Worm (Caenorhabditis elegans) whole organism, mixed stage, embryonic: ENCODE results near the gene egg-1.
A peak's percentile ranks its signal among the peaks of the same experiment; 100 is the strongest.

Source experiments
- bed-3 ChIP-seq: fragments of 200-800 bp; sonication (Bioruptor generic); optimal IDR thresholded peaks from 3 replicates; lab custom pipeline; 2018; ENCODE audit warnings: mild to moderate bottlenecking, missing genetic modification characterization, moderate library complexity, missing compliant biosample characterization
- ceh-39 ChIP-seq: fragments of 150-350 bp; optimal IDR thresholded peaks from 2 replicates; lab custom pipeline; 2014; ENCODE audit warnings: missing biosample characterization, missing genetic modification characterization
- ceh-43 ChIP-seq: fragments of 200-800 bp; sonication (Bioruptor generic); optimal IDR thresholded peaks from 2 replicates; lab custom pipeline; 2018; ENCODE audit warnings: mild to moderate bottlenecking, missing genetic modification characterization, moderate library complexity, missing compliant biosample characterization
- ceh-83 ChIP-seq: fragments of 200-800 bp; sonication (Bioruptor generic); optimal IDR thresholded peaks from 2 replicates; lab custom pipeline; 2018; ENCODE audit warnings: mild to moderate bottlenecking, missing genetic modification characterization, missing compliant biosample characterization
- ces-1 ChIP-seq: fragments of 150-350 bp; optimal IDR thresholded peaks from 2 replicates; lab custom pipeline; 2014; ENCODE audit warnings: missing biosample characterization, missing genetic modification reagents, missing genetic modification characterization
- cnd-1 ChIP-seq: fragments of 200-800 bp; sonication (Bioruptor generic); optimal IDR thresholded peaks from 2 replicates; lab custom pipeline; 2018; ENCODE audit warnings: mild to moderate bottlenecking, missing genetic modification characterization, missing compliant biosample characterization
- drap-1 ChIP-seq: fragments of 200-800 bp; sonication (Bioruptor generic); optimal IDR thresholded peaks from 3 replicates; lab custom pipeline; 2018; ENCODE audit warnings: mild to moderate bottlenecking, missing genetic modification characterization, missing compliant biosample characterization
- elt-1 ChIP-seq: sonication (generic microtip); optimal IDR thresholded peaks from 2 replicates; lab custom pipeline; 2017; ENCODE audit warnings: missing genetic modification characterization, mild to moderate bottlenecking, missing compliant biosample characterization, antibody characterized with exemption, moderate library complexity, borderline replicate concordance; ENCODE audit not compliant: insufficient read depth
- elt-3 ChIP-seq: fragments of 150-350 bp; optimal IDR thresholded peaks from 2 replicates; lab custom pipeline; 2014; ENCODE audit warnings: missing biosample characterization, missing genetic modification characterization
- flh-1 ChIP-seq: fragments of 200-800 bp; sonication (Bioruptor generic); optimal IDR thresholded peaks from 2 replicates; lab custom pipeline; 2018; ENCODE audit warnings: mild to moderate bottlenecking, missing genetic modification characterization, moderate library complexity, missing compliant biosample characterization
- ham-2 ChIP-seq: fragments of 200-800 bp; sonication (Bioruptor generic); optimal IDR thresholded peaks from 2 replicates; lab custom pipeline; 2018; ENCODE audit warnings: mild to moderate bottlenecking, missing genetic modification characterization, missing compliant biosample characterization
- hlh-1 ChIP-seq: fragments of 150-350 bp; optimal IDR thresholded peaks from 2 replicates; lab custom pipeline; 2014; ENCODE audit warnings: missing biosample characterization, missing genetic modification reagents, missing genetic modification characterization
- lin-13 ChIP-seq: fragments of 150-350 bp; optimal IDR thresholded peaks from 2 replicates; lab custom pipeline; 2014; ENCODE audit warnings: missing biosample characterization, missing genetic modification characterization
- lin-32 ChIP-seq: fragments of 200-800 bp; sonication (Bioruptor generic); optimal IDR thresholded peaks from 2 replicates; lab custom pipeline; 2018; ENCODE audit warnings: mild to moderate bottlenecking, missing genetic modification characterization, missing compliant biosample characterization
- lsy-2 ChIP-seq: fragments of 150-350 bp; optimal IDR thresholded peaks from 2 replicates; lab custom pipeline; 2014; ENCODE audit warnings: missing biosample characterization, missing genetic modification characterization
- mab-5 ChIP-seq: fragments of 150-350 bp; optimal IDR thresholded peaks from 2 replicates; lab custom pipeline; 2014; ENCODE audit warnings: missing biosample characterization, missing genetic modification characterization
- mep-1 ChIP-seq: fragments of 150-350 bp; optimal IDR thresholded peaks from 2 replicates; lab custom pipeline; 2017; ENCODE audit warnings: missing biosample characterization, missing genetic modification reagents, missing genetic modification characterization, inconsistent platforms
- nhr-2 ChIP-seq: fragments of 150-350 bp; optimal IDR thresholded peaks from 2 replicates; lab custom pipeline; 2014; ENCODE audit warnings: missing biosample characterization, missing genetic modification characterization
- nhr-28 ChIP-seq: fragments of 150-350 bp; optimal IDR thresholded peaks from 2 replicates; lab custom pipeline; 2014; ENCODE audit warnings: missing biosample characterization, missing genetic modification characterization
- nhr-76 ChIP-seq: sonication (generic microtip); optimal IDR thresholded peaks from 2 replicates; lab custom pipeline; 2017; ENCODE audit warnings: missing biosample characterization, missing genetic modification characterization
- pha-4 ChIP-seq: fragments of 150-350 bp; optimal IDR thresholded peaks from 2 replicates; lab custom pipeline; 2018; ENCODE audit warnings: missing biosample characterization, missing genetic modification reagents, missing genetic modification characterization
- sem-2 ChIP-seq: fragments of 200-800 bp; sonication (Bioruptor generic); optimal IDR thresholded peaks from 2 replicates; lab custom pipeline; 2018; ENCODE audit warnings: mild to moderate bottlenecking, missing genetic modification characterization, missing compliant biosample characterization
- snpc-4 ChIP-seq: fragments of 150-350 bp; optimal IDR thresholded peaks from 2 replicates; lab custom pipeline; 2014; ENCODE audit warnings: missing biosample characterization, missing genetic modification characterization
- sptf-1 ChIP-seq: sonication (generic microtip); optimal IDR thresholded peaks from 2 replicates; lab custom pipeline; 2017; ENCODE audit warnings: mild to moderate bottlenecking, missing genetic modification characterization, moderate library complexity, missing compliant biosample characterization
- tbx-8 ChIP-seq: fragments of 200-800 bp; sonication (Bioruptor generic); optimal IDR thresholded peaks from 2 replicates; lab custom pipeline; 2018; ENCODE audit warnings: mild to moderate bottlenecking, missing genetic modification characterization, moderate library complexity, missing compliant biosample characterization
- unc-120 ChIP-seq: sonication (generic microtip); optimal IDR thresholded peaks from 2 replicates; lab custom pipeline; 2017; ENCODE audit warnings: missing genetic modification characterization, missing compliant biosample characterization; ENCODE audit not compliant: poor library complexity, severe bottlenecking
- unc-39 ChIP-seq: fragments of 150-350 bp; optimal IDR thresholded peaks from 2 replicates; lab custom pipeline; 2014; ENCODE audit warnings: missing biosample characterization, missing genetic modification characterization
- unc-62 ChIP-seq: fragments of 150-350 bp; optimal IDR thresholded peaks from 2 replicates; lab custom pipeline; 2014; ENCODE audit warnings: missing biosample characterization, missing genetic modification reagents, missing genetic modification characterization
- zip-8 ChIP-seq: fragments of 150-350 bp; optimal IDR thresholded peaks from 2 replicates; lab custom pipeline; 2014; ENCODE audit warnings: missing biosample characterization, missing genetic modification characterization

Gene egg-1

DNA sequence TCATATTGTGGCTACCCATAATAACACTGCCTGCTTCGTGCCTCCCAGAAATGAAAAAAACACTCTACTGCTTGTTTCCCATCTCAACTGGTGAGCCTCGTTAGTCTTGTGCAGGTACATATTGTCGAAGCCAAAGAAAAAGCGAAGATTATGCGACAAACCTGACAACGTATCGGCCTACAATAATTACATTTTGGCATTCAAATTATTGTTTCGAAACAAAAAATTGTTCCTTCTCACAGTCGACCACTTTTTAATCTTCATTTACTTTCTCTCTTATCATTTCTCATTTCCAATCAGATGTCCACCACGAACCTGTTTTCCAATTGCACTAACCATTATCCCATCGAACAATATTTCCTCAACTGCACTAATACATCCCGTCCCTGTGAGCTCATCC, 15.1 kb downstream of the egg-1 start, which contains the start of gene B0244.15:
TSS of gene B0244.15 (plus strand) at position 301 of the 400 bp plus-strand sequence.
- TF ChIP-seq ceh-83 (no peak), mep-1 (no peak), lsy-2 (no peak), unc-120 (tag; lab: Kevin White, UChicago) (no peak), lin-32 (GFP tag; lab: Kevin White, UChicago) (no peak), unc-62 (GFP tag; lab: Kevin White, UChicago) (no peak), elt-3 (tag; lab: Kevin White, UChicago) (no peak), sem-2 (no peak), ceh-43 (GFP tag; lab: Kevin White, UChicago) (no peak), cnd-1 (tag; lab: Kevin White, UChicago) (no peak)

- TF ChIP-seq cnd-1 (tag; lab: Kevin White, UChicago) (no peak), unc-39 (no peak), unc-62 (GFP tag; lab: Kevin White, UChicago) (no peak), nhr-76 (no peak), elt-3 (tag; lab: Kevin White, UChicago) (no peak), zip-8 (tag; lab: Kevin White, UChicago) (no peak), elt-1 (no peak), lin-13 (tag; lab: Kevin White, UChicago) (no peak), bed-3 (GFP tag; lab: Kevin White, UChicago) (no peak), nhr-2 (tag; lab: Kevin White, UChicago) (no peak), sem-2 (no peak), ceh-43 (GFP tag; lab: Kevin White, UChicago) (no peak)
Measured at ce11 chrIII:5744579-5744978, 16.6 kb downstream of the egg-1 start, which contains the start of gene B0244.5. TSS of gene B0244.5 (plus strand) at chrIII:5744879.

DNA sequence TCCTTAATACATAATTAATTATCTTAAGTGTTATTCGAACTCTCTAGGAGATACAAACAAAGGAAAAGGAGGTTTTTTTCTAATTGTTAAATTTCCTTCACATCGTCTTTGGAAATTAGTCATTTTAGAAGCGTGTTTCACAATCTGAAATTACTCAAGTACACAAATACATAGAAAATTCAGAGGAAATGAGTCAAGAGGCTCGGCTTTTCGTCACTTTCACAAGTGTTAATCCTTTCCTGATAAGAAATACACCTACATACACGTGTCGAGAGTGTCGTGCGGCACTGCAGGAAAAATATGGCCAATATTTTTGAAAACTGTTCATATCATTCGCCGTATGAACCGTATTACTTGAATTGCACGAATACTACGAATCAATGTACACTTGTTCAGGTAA, 19.2 kb downstream of the egg-1 start, which contains the start of gene B0244.4:
TSS of gene B0244.4 (plus strand) at position 301 of the 400 bp plus-strand sequence.
- no peak for TF ChIP-seq ceh-43 (GFP tag; lab: Kevin White, UChicago)
- TF ChIP-seq snpc-4 (tag; lab: Kevin White, UChicago) = no peak
- TF ChIP-seq cnd-1 (tag; lab: Kevin White, UChicago) = no peak
- TF ChIP-seq ceh-83 = no peak
- TF ChIP-seq nhr-28 (tag; lab: Kevin White, UChicago) = no peak
- TF ChIP-seq tbx-8 (GFP tag; lab: Kevin White, UChicago) = no peak
- TF ChIP-seq drap-1 = no peak
- TF ChIP-seq nhr-76 = no peak
- no peak for TF ChIP-seq ceh-39 (tag; lab: Kevin White, UChicago)
- no peak for TF ChIP-seq elt-1
- TF ChIP-seq sptf-1 = no peak
- TF ChIP-seq hlh-1 = no peak
- no peak for TF ChIP-seq lin-32 (GFP tag; lab: Kevin White, UChicago)
- no peak for TF ChIP-seq mab-5 (tag; lab: Kevin White, UChicago)
- no peak for TF ChIP-seq pha-4 (tag; lab: Kevin White, UChicago)
- no peak for TF ChIP-seq zip-8 (tag; lab: Kevin White, UChicago)
- no peak for TF ChIP-seq bed-3 (GFP tag; lab: Kevin White, UChicago)
- no peak for TF ChIP-seq unc-39
- TF ChIP-seq lsy-2 = no peak
- no peak for TF ChIP-seq ces-1 (GFP tag; lab: Kevin White, UChicago)

DNA sequence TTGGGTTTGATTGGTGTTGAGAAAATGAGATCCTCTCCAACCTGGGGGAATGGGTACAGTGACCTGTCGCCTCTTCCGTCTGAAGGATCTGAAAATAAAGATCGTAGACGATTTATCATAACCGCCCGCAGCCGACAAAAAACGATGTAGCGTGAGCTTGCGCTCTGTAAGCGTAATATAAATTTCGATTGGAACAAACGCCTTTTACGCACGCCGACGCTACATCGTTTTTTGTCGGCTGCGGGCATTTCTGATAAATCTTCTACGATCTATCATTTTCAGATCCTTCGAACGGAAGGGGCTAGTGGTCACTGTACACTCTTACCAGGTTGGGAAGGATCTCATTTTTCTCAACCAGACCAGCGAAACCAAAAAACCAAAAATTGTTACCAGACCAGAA, 20.4 kb downstream of the egg-1 start:
- TF ChIP-seq ceh-43 (GFP tag; lab: Kevin White, UChicago) = no peak
- TF ChIP-seq flh-1 (GFP tag; lab: Kevin White, UChicago) = no peak
- no peak for TF ChIP-seq elt-1

DNA sequence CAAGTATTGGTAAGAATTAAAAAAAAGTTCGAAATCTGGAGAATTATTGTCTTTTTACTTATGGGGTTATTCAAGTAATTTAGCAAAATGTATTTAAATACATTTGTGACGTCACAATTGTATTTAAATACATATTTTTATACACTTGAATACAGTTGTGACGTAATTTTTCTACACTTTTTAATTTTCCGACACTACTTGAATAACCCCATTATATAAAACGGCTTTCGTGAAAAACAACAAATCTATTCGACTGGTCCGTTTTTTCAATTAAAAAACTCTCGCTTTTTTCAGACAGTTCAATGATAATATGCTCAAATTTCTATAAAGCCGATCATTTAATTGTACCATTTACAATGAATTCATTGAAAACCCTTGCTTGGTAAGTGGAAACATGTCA, 22.5 kb downstream of the egg-1 start:
- TF ChIP-seq zip-8 (tag; lab: Kevin White, UChicago) (peak; percentile 91), elt-1 (no peak), nhr-28 (tag; lab: Kevin White, UChicago) (no peak)

- peak; percentile 54 for TF ChIP-seq ces-1 (GFP tag; lab: Kevin White, UChicago)
- no peak for TF ChIP-seq ham-2 (GFP tag; lab: Kevin White, UChicago)
Measured at ce11 chrIII:5755204-5755603, 27.2 kb downstream of the egg-1 start, which contains the start of gene ida-1. TSS of gene ida-1 (plus strand) at chrIII:5755539.
